Fruit fly (Drosophila melanogaster) whole organism, wandering third instar larva: ENCODE data around the gene CG14877.

Source experiments
- Abd-B ChIP-seq: fragments of >200 bp; optimal IDR thresholded peaks from 2 replicates; lab custom pipeline; 2017; ENCODE audit warnings: missing biosample characterization, missing genetic modification characterization
- CG32264 ChIP-seq: fragments of 200-800 bp; sonication (Bioruptor generic); optimal IDR thresholded peaks from 2 replicates; lab custom pipeline; 2016; ENCODE audit warnings: missing biosample characterization, missing genetic modification characterization
- CG9705 ChIP-seq: fragments of 200-800 bp; sonication (Bioruptor generic); optimal IDR thresholded peaks from 2 replicates; lab custom pipeline; 2018; ENCODE audit warnings: missing biosample characterization, mild to moderate bottlenecking, missing genetic modification characterization
- CrebA ChIP-seq: fragments of 200-800 bp; sonication (Bioruptor generic); optimal IDR thresholded peaks from 2 replicates; lab custom pipeline; 2016; ENCODE audit warnings: missing biosample characterization, mild to moderate bottlenecking, missing genetic modification characterization, borderline replicate concordance
- Dfd ChIP-seq: fragments of >200 bp; optimal IDR thresholded peaks from 2 replicates; lab custom pipeline; 2017; ENCODE audit warnings: missing biosample characterization, missing genetic modification characterization
- Dif ChIP-seq: fragments of 200-275, 200-300 bp; sonication (Bioruptor generic); optimal IDR thresholded peaks from 2 replicates; lab custom pipeline; 2018; ENCODE audit warnings: missing biosample characterization, missing genetic modification characterization; ENCODE audit not compliant: partially characterized antibody
- GATAd ChIP-seq: sonication (Bioruptor generic); optimal IDR thresholded peaks from 2 replicates; lab custom pipeline; 2016; ENCODE audit warnings: missing biosample characterization, missing genetic modification characterization
- HLH106 ChIP-seq: fragments of 200-800 bp; optimal IDR thresholded peaks from 3 replicates; lab custom pipeline; 2019; ENCODE audit warnings: missing biosample characterization, mild to moderate bottlenecking, missing genetic modification characterization, moderate library complexity
- Hnf4 ChIP-seq: fragments of 200-800 bp; sonication (Bioruptor generic); optimal IDR thresholded peaks from 2 replicates; lab custom pipeline; 2016; ENCODE audit warnings: missing biosample characterization, mild to moderate bottlenecking, missing genetic modification characterization
- Hr78 ChIP-seq: fragments of >200 bp; optimal IDR thresholded peaks from 2 replicates; lab custom pipeline; 2017; ENCODE audit warnings: missing biosample characterization, missing genetic modification characterization
- Hr83 ChIP-seq: fragments of 200-300 bp; sonication (Bioruptor generic); optimal IDR thresholded peaks from 2 replicates; lab custom pipeline; 2016; ENCODE audit warnings: missing biosample characterization, mild to moderate bottlenecking, missing genetic modification characterization, moderate library complexity; ENCODE audit not compliant: poor library complexity, severe bottlenecking
- Jra ChIP-seq: sonication (Bioruptor generic); optimal IDR thresholded peaks from 2 replicates; lab custom pipeline; 2016; ENCODE audit warnings: missing biosample characterization, missing genetic modification characterization
- Mio ChIP-seq: sonication (Bioruptor generic); optimal IDR thresholded peaks from 2 replicates; lab custom pipeline; 2016; ENCODE audit warnings: missing biosample characterization, missing genetic modification characterization
- Myc ChIP-seq: fragments of >200 bp; optimal IDR thresholded peaks from 2 replicates; lab custom pipeline; 2017
- N ChIP-seq: fragments of >200 bp; optimal IDR thresholded peaks from 2 replicates; lab custom pipeline; 2018; ENCODE audit warnings: missing biosample characterization, missing external identifiers, missing genetic modification characterization
- OdsH ChIP-seq: fragments of 200-800 bp; sonication (Bioruptor generic); optimal IDR thresholded peaks from 2 replicates; lab custom pipeline; 2016; ENCODE audit warnings: missing biosample characterization, mild to moderate bottlenecking, missing genetic modification characterization
- Rel ChIP-seq, 2 experiments: fragments of 200-800 bp; sonication (Bioruptor generic) in 1 of 2; optimal IDR thresholded peaks; 2 replicates in 1 of 2; 3 replicates in 1 of 2; lab custom pipeline; 2016 to 2019; ENCODE audit warnings: mild to moderate bottlenecking in 2 of 2, missing biosample characterization in 2 of 2, missing genetic modification characterization in 2 of 2, moderate library complexity in 1 of 2
- Sp1 ChIP-seq: fragments of 200-800 bp; sonication (Bioruptor generic); optimal IDR thresholded peaks from 3 replicates; lab custom pipeline; 2019; ENCODE audit warnings: missing biosample characterization, mild to moderate bottlenecking, missing genetic modification characterization, moderate library complexity
- Vsx2 ChIP-seq: fragments of 200-300, 225-300 bp; sonication (Bioruptor generic); optimal IDR thresholded peaks from 2 replicates; lab custom pipeline; 2018; ENCODE audit warnings: missing biosample characterization, missing genetic modification characterization; ENCODE audit not compliant: partially characterized antibody
- br ChIP-seq: fragments of 200-800 bp; sonication (Bioruptor generic); optimal IDR thresholded peaks from 2 replicates; lab custom pipeline; 2016; ENCODE audit warnings: missing biosample characterization, missing genetic modification characterization
- brk ChIP-seq: fragments of 200-800 bp; sonication (Bioruptor generic); optimal IDR thresholded peaks from 2 replicates; lab custom pipeline; 2016; ENCODE audit warnings: missing biosample characterization, mild to moderate bottlenecking, missing genetic modification characterization
- dl ChIP-seq, 2 experiments: fragments of 175-275, 200-275 bp in 1 of 2; fragments of 200-275 bp in 1 of 2; sonication (Bioruptor generic); optimal IDR thresholded peaks; lab custom pipeline; 2018; ENCODE audit warnings: mild to moderate bottlenecking in 2 of 2, missing biosample characterization in 2 of 2, missing genetic modification characterization in 2 of 2, moderate library complexity in 2 of 2; ENCODE audit not compliant: partially characterized antibody in 2 of 2, insufficient read depth in 1 of 2
- dmrt93B ChIP-seq: fragments of 200-800 bp; sonication (Bioruptor generic); optimal IDR thresholded peaks from 2 replicates; lab custom pipeline; 2018; ENCODE audit warnings: missing biosample characterization, mild to moderate bottlenecking, missing genetic modification characterization
- dsf ChIP-seq: sonication (Bioruptor generic); optimal IDR thresholded peaks from 2 replicates; lab custom pipeline; 2016; ENCODE audit warnings: missing biosample characterization, missing genetic modification characterization, borderline replicate concordance
- ey ChIP-seq: fragments of 200-800 bp; sonication (Bioruptor generic); optimal IDR thresholded peaks from 2 replicates; lab custom pipeline; 2016; ENCODE audit warnings: missing biosample characterization, missing genetic modification characterization
- foxo ChIP-seq, 2 experiments: fragments of 200-800 bp; sonication (Bioruptor generic); optimal IDR thresholded peaks; 2 replicates in 1 of 2; 3 replicates in 1 of 2; lab custom pipeline; 2016 to 2017; ENCODE audit warnings: missing biosample characterization in 2 of 2, missing genetic modification characterization in 2 of 2
- fru ChIP-seq: fragments of 200-800 bp; sonication (Bioruptor generic); optimal IDR thresholded peaks from 3 replicates; lab custom pipeline; 2016; ENCODE audit warnings: missing biosample characterization, mild to moderate bottlenecking, missing genetic modification characterization
- h ChIP-seq: fragments of 200-800 bp; sonication (Bioruptor generic); optimal IDR thresholded peaks from 3 replicates; lab custom pipeline; 2016; ENCODE audit warnings: missing biosample characterization, mild to moderate bottlenecking, missing genetic modification characterization
- jim ChIP-seq: fragments of 175-275, 200-325 bp; sonication (Bioruptor generic); optimal IDR thresholded peaks from 2 replicates; lab custom pipeline; 2016; ENCODE audit warnings: missing biosample characterization, mild to moderate bottlenecking, missing genetic modification characterization
- lola ChIP-seq: fragments of >200 bp; optimal IDR thresholded peaks from 2 replicates; lab custom pipeline; 2017; ENCODE audit warnings: missing biosample characterization, missing genetic modification characterization
- pan ChIP-seq: fragments of >200 bp; optimal IDR thresholded peaks from 2 replicates; lab custom pipeline; 2017
- psq ChIP-seq: fragments of 200-800 bp; sonication (Bioruptor generic); optimal IDR thresholded peaks from 3 replicates; lab custom pipeline; 2017; ENCODE audit warnings: missing biosample characterization, mild to moderate bottlenecking, missing genetic modification characterization, moderate library complexity
- rgr ChIP-seq: fragments of 200-800 bp; sonication (Bioruptor generic); optimal IDR thresholded peaks from 3 replicates; lab custom pipeline; 2016; ENCODE audit warnings: missing biosample characterization, mild to moderate bottlenecking, missing genetic modification characterization
- sage ChIP-seq: fragments of 200-800 bp; sonication (Bioruptor generic); optimal IDR thresholded peaks from 2 replicates; lab custom pipeline; 2016; ENCODE audit warnings: missing biosample characterization, mild to moderate bottlenecking, missing genetic modification characterization
- sv ChIP-seq: fragments of 200-800 bp; sonication (Bioruptor generic); optimal IDR thresholded peaks from 3 replicates; lab custom pipeline; 2016; ENCODE audit warnings: missing biosample characterization, missing genetic modification characterization
- tai ChIP-seq: sonication (Bioruptor generic); optimal IDR thresholded peaks from 2 replicates; lab custom pipeline; 2016; ENCODE audit warnings: missing biosample characterization, missing genetic modification characterization
- usp ChIP-seq: fragments of >200 bp; optimal IDR thresholded peaks from 2 replicates; lab custom pipeline; 2017; ENCODE audit warnings: missing biosample characterization, missing genetic modification characterization

CG14877 gene

DNA sequence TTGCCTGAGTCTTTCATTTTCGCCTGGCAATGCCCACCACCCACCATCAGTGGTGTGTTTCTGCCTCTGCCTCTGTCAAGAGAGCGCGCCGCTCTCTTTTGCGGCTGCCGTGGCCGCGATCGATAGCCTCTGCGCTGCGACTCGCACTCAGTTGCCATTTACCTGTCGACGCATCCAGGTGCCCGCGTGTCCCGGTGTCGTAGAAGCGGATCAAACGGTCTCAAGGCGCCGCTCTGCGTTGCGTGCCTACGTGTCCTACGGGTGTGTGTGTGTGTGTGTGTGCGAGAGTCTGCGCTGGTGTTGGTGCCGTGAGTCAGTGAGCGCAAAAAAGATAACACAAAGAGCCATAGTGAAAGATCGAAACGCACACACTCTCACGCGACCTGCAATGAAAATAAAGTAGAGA, 24.9 kb upstream of the CG14877 start, which contains the start of gene Fbxl7:
TSS of gene Fbxl7 (plus strand) at position 148 of the 406 bp plus-strand sequence.
- TF ChIP-seq h (GFP tag; lab: Kevin White, UChicago), result peak; percentile 48
- no peak for TF ChIP-seq pan (lab: Kevin White, UChicago)
- TF ChIP-seq CG9705 (GFP tag; lab: Kevin White, UChicago), result no peak
- no peak for TF ChIP-seq sv (GFP tag; lab: Kevin White, UChicago)
- TF ChIP-seq Hr78 (GFP tag; lab: Kevin White, UChicago), result no peak
- peak; percentile 34 for TF ChIP-seq Dfd
- no peak for TF ChIP-seq OdsH (GFP tag; lab: Kevin White, UChicago)
- peak in 1 of 2 experiments; percentile 8 for TF ChIP-seq foxo (GFP tag; optimal IDR thresholded peaks at IDR 0.05; lab: Kevin White, UChicago)
- TF ChIP-seq brk, result no peak
- peak; percentile 2 for TF ChIP-seq CrebA (GFP tag; lab: Kevin White, UChicago)
- no peak for TF ChIP-seq jim (GFP tag; lab: Kevin White, UChicago)
- TF ChIP-seq dsf (GFP tag; lab: Kevin White, UChicago), result no peak
- no peak for TF ChIP-seq Myc
- peak; percentile 8 for TF ChIP-seq rgr (GFP tag; lab: Kevin White, UChicago)
- peak; percentile 46 for TF ChIP-seq Dif (GFP tag; lab: Kevin White, UChicago)
- peak; percentile 56 for TF ChIP-seq Jra (GFP tag; lab: Kevin White, UChicago)
- TF ChIP-seq Hr83 (GFP tag; lab: Kevin White, UChicago), result peak; percentile 78
- TF ChIP-seq ey, result no peak
- TF ChIP-seq lola (GFP tag; lab: Kevin White, UChicago), result no peak
- TF ChIP-seq br (GFP tag; lab: Kevin White, UChicago), result no peak
- no peak for TF ChIP-seq psq (GFP tag; lab: Kevin White, UChicago)
- peak; percentile 55 to 72 for TF ChIP-seq dl (GFP tag; optimal IDR thresholded peaks at IDR 0.05; lab: Kevin White, UChicago; ENCODE audit: insufficient read depth in 1 of 2, partially characterized antibody in 2 of 2)
- TF ChIP-seq Rel (GFP tag; optimal IDR thresholded peaks at IDR 0.05; lab: Kevin White, UChicago), result no peak
- peak; percentile 11 for TF ChIP-seq Rel (tag; optimal IDR thresholded peaks at IDR 0.05; lab: Kevin White, UChicago)
- TF ChIP-seq Hnf4 (GFP tag; lab: Kevin White, UChicago), result no peak
- TF ChIP-seq fru (GFP tag; lab: Kevin White, UChicago), result peak; percentile 15
- no peak for TF ChIP-seq dmrt93B (GFP tag; lab: Kevin White, UChicago)

DNA sequence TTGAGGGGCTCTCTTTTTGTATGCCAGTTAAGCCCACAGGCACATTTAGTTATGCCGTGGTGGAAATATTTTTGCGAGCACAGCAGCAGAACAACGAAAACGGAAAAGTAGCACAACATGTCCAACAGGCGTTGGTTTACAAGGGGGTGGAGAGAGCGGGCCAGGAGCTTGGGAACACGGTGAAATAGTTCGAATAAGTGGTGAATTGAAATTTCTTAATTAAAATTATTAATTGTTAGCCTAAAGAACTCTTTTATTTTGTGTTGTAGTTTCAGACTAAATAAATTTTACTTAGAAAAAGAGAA, 24.3 kb upstream of the CG14877 start:
- TF ChIP-seq Dif (GFP tag; lab: Kevin White, UChicago) (no peak), Hr78 (GFP tag; lab: Kevin White, UChicago) (no peak), usp (GFP tag; lab: Kevin White, UChicago) (no peak), CG9705 (GFP tag; lab: Kevin White, UChicago) (no peak), HLH106 (tag; lab: Kevin White, UChicago) (no peak), dl (GFP tag; optimal IDR thresholded peaks at IDR 0.05; lab: Kevin White, UChicago; ENCODE audit: insufficient read depth in 1 of 2, partially characterized antibody in 2 of 2) (no peak), h (GFP tag; lab: Kevin White, UChicago) (no peak)
- TF ChIP-seq, all 38 proteins: peak for 0

DNA sequence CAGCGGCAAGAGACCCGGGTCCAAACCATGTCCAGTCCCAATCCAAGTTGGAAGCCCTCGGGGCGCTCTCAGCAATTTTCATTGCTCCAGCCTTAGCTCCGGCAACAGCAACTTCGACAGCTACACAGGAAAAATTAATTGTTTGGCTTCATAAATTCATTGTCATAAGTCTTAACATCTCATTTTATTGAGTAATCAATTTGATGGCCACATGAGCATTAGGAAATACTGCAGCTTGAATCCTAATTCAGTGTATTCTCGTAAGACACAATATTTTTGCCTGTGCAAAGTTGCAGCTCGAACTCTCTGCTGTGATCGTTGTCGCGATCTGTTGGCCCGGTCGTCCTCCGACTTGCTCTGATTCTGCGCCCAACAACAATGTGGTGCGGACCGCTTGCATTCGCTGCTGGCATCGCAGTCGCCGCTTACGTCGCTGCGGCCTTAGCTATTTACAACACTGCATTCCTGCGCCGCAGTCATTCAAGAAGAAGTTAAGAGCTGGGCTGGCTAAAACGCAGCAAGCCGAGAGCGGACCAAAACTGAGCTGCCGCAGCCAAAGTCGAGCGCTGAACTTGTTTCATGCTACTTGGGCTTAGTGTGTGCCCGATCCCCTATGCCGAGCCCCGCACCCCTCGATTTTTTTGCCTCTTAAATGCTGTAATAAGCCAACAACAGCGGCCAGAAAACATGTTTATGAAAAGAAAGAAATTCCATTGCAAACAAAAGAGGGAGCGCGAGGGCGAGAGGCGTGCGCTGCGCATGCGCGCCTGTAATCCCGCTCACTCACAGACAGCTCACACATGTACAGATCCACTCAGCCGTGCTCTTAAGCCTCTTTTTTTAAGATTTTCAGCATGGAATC, 23.7 kb upstream of the CG14877 start:
- TF ChIP-seq br (GFP tag; lab: Kevin White, UChicago) (peak; percentile 95), HLH106 (tag; lab: Kevin White, UChicago) (peak; percentile 89), sv (GFP tag; lab: Kevin White, UChicago) (no peak), OdsH (GFP tag; lab: Kevin White, UChicago) (peak; percentile 93), Dfd (no peak), Jra (GFP tag; lab: Kevin White, UChicago) (no peak), jim (GFP tag; lab: Kevin White, UChicago) (no peak), rgr (GFP tag; lab: Kevin White, UChicago) (peak; percentile 92), CG9705 (GFP tag; lab: Kevin White, UChicago) (peak; percentile 27), Hr78 (GFP tag; lab: Kevin White, UChicago) (no peak), dsf (GFP tag; lab: Kevin White, UChicago) (peak; percentile 57), tai (GFP tag; lab: Kevin White, UChicago) (no peak), lola (GFP tag; lab: Kevin White, UChicago) (no peak), Abd-B (GFP tag; lab: Kevin White, UChicago) (no peak), dl (GFP tag; optimal IDR thresholded peaks at IDR 0.05; lab: Kevin White, UChicago; ENCODE audit: insufficient read depth in 1 of 2, partially characterized antibody in 2 of 2) (peak in 1 of 2 experiments; percentile 66), Sp1 (peak; percentile 85), Hr83 (GFP tag; lab: Kevin White, UChicago) (no peak), foxo (GFP tag; optimal IDR thresholded peaks at IDR 0.05; lab: Kevin White, UChicago) (peak in 1 of 2 experiments; percentile 94), Rel (GFP tag; optimal IDR thresholded peaks at IDR 0.05; lab: Kevin White, UChicago) (peak; percentile 37), Rel (tag; optimal IDR thresholded peaks at IDR 0.05; lab: Kevin White, UChicago) (no peak), sage (peak; percentile 87), Vsx2 (GFP tag; lab: Kevin White, UChicago) (peak; percentile 63), psq (GFP tag; lab: Kevin White, UChicago) (peak; percentile 83), ey (peak; percentile 95), Mio (GFP tag; lab: Kevin White, UChicago) (peak; percentile 57), usp (GFP tag; lab: Kevin White, UChicago) (no peak), Dif (GFP tag; lab: Kevin White, UChicago) (peak; percentile 71), CG32264 (GFP tag; lab: Kevin White, UChicago) (peak; percentile 85), pan (lab: Kevin White, UChicago) (no peak), fru (GFP tag; lab: Kevin White, UChicago) (peak; percentile 94), N (GFP tag; lab: Kevin White, UChicago) (no peak), h (GFP tag; lab: Kevin White, UChicago) (peak; percentile 95), Myc (no peak), CrebA (GFP tag; lab: Kevin White, UChicago) (no peak), dmrt93B (GFP tag; lab: Kevin White, UChicago) (peak; percentile 83), GATAd (GFP tag; lab: Kevin White, UChicago) (no peak)
